Fruit fly (Drosophila melanogaster): ENCODE results near the gene CG5104.

dm6 chr3L:20498204-20498603, 22.6 kb upstream of the CG5104 start:
- no peak for TF ChIP-seq pan (optimal IDR thresholded peaks at IDR 0.05)
- no peak for TF ChIP-seq h (GFP tag; optimal IDR thresholded peaks at IDR 0.05)
- no peak for TF ChIP-seq Hr78 (GFP tag; optimal IDR thresholded peaks at IDR 0.05)
- no peak for TF ChIP-seq fru (GFP tag; optimal IDR thresholded peaks at IDR 0.05)
- TF ChIP-seq Dif (GFP tag; optimal IDR thresholded peaks at IDR 0.05; ENCODE audit: partially characterized antibody) = no peak
- no peak for TF ChIP-seq psq (GFP tag; optimal IDR thresholded peaks at IDR 0.05)
- TF ChIP-seq usp (GFP tag; optimal IDR thresholded peaks at IDR 0.05) = no peak
- no peak for TF ChIP-seq tai (GFP tag; optimal IDR thresholded peaks at IDR 0.05)
- no peak for TF ChIP-seq dl (GFP tag; optimal IDR thresholded peaks at IDR 0.05; ENCODE audit: insufficient read depth in 1 of 2, partially characterized antibody in 2 of 2)
- TF ChIP-seq sv (GFP tag; optimal IDR thresholded peaks at IDR 0.05) = no peak
